Fruit fly (Drosophila melanogaster) whole organism, embryonic: ENCODE data around the gene ninaG.
A peak's percentile ranks its signal among the peaks of the same experiment; 100 is the strongest.

Experiments
- Aef1 ChIP-seq: fragments of 200-800 bp; sonication (Bioruptor generic); IDR thresholded peaks from 3 replicates; pipeline ENCODE4 v1.3.6; 2022; ENCODE audit warnings: missing biosample characterization, missing genetic modification characterization
- Awh ChIP-seq: fragments of 200-800 bp; sonication (Bioruptor generic); IDR thresholded peaks from 2 replicates; pipeline ENCODE4, ENCODE4 v1.3.6; 2022; ENCODE audit warnings: missing biosample characterization, missing genetic modification characterization
- CG10543 ChIP-seq: fragments of 200-800 bp; sonication (Bioruptor generic); optimal IDR thresholded peaks from 3 replicates; lab custom pipeline; 2017; ENCODE audit warnings: missing biosample characterization, mild to moderate bottlenecking, missing genetic modification characterization, moderate library complexity
- CG12219 ChIP-seq: fragments of 200-800 bp; sonication (Bioruptor generic); optimal IDR thresholded peaks from 3 replicates; lab custom pipeline; 2018; ENCODE audit warnings: missing biosample characterization, mild to moderate bottlenecking, missing genetic modification characterization
- CG12299 ChIP-seq: fragments of 200-800 bp; sonication (Bioruptor generic); optimal IDR thresholded peaks from 2 replicates; lab custom pipeline; 2018; ENCODE audit warnings: missing biosample characterization, mild to moderate bottlenecking, missing genetic modification characterization
- CG1233 ChIP-seq: fragments of 200-800 bp; sonication (Bioruptor generic); optimal IDR thresholded peaks from 4 replicates; lab custom pipeline; 2018; ENCODE audit warnings: missing biosample characterization, mild to moderate bottlenecking, missing genetic modification characterization
- CG14014 ChIP-seq: fragments of 200-800 bp; sonication (Bioruptor generic); IDR thresholded peaks from 2 replicates; pipeline ENCODE4 v1.3.6; 2022; ENCODE audit warnings: missing biosample characterization, missing genetic modification characterization
- CG14860 ChIP-seq: fragments of 200-800 bp; sonication (Bioruptor generic); IDR thresholded peaks from 3 replicates; pipeline ENCODE4 v1.3.6; 2022; ENCODE audit warnings: missing biosample characterization, missing genetic modification characterization; ENCODE audit not compliant: partially characterized antibody
- CG15514 ChIP-seq: fragments of 200-800 bp; sonication (Bioruptor generic); optimal IDR thresholded peaks from 3 replicates; lab custom pipeline; 2017; ENCODE audit warnings: missing biosample characterization, missing genetic modification characterization, mild to moderate bottlenecking, moderate library complexity, missing genetic modification reagents
- CG16779 ChIP-seq: fragments of 200-800 bp; sonication (Bioruptor generic); IDR thresholded peaks from 2 replicates; pipeline ENCODE4 v1.3.6; 2022; ENCODE audit warnings: missing biosample characterization, missing genetic modification characterization
- CG17186 ChIP-seq: fragments of 200-800 bp; sonication (Bioruptor generic); optimal IDR thresholded peaks from 3 replicates; lab custom pipeline; 2017; ENCODE audit warnings: missing biosample characterization, missing genetic modification reagents, missing genetic modification characterization
- CG18262 ChIP-seq: fragments of 200-800 bp; optimal IDR thresholded peaks from 3 replicates; lab custom pipeline; 2019; ENCODE audit warnings: missing biosample characterization, mild to moderate bottlenecking, missing genetic modification characterization, moderate library complexity
- CG1832 ChIP-seq: fragments of 200-800 bp; sonication (Bioruptor generic); optimal IDR thresholded peaks from 2 replicates; lab custom pipeline; 2017; ENCODE audit warnings: missing biosample characterization, mild to moderate bottlenecking, missing genetic modification characterization, inconsistent platforms
- CG18619 ChIP-seq: fragments of 200-800 bp; sonication (Bioruptor generic); optimal IDR thresholded peaks from 3 replicates; lab custom pipeline; 2017; ENCODE audit warnings: missing biosample characterization, mild to moderate bottlenecking, missing genetic modification characterization
- CG18764 ChIP-seq: fragments of 200-800 bp; sonication (Bioruptor generic); optimal IDR thresholded peaks from 3 replicates; lab custom pipeline; 2016; ENCODE audit warnings: missing biosample characterization, missing genetic modification characterization
- CG31388 ChIP-seq: fragments of 200-800 bp; sonication (Bioruptor generic); optimal IDR thresholded peaks from 2 replicates; lab custom pipeline; 2016; ENCODE audit warnings: missing biosample characterization, missing genetic modification characterization
- CG32772 ChIP-seq: fragments of 200-800 bp; sonication (Bioruptor generic); IDR thresholded peaks from 2 replicates; pipeline ENCODE4 v1.3.6; 2022; ENCODE audit warnings: missing biosample characterization, missing genetic modification characterization
- CG3995 ChIP-seq: fragments of 200-800 bp; sonication (Bioruptor generic); optimal IDR thresholded peaks from 3 replicates; lab custom pipeline; 2016; ENCODE audit warnings: missing biosample characterization, missing genetic modification characterization
- CG4617 ChIP-seq: fragments of 200-800 bp; sonication (Bioruptor generic); optimal IDR thresholded peaks from 3 replicates; lab custom pipeline; 2016; ENCODE audit warnings: missing biosample characterization, missing genetic modification characterization, borderline replicate concordance
- CG5180 ChIP-seq: fragments of 200-800 bp; sonication (Bioruptor generic); optimal IDR thresholded peaks from 3 replicates; lab custom pipeline; 2017; ENCODE audit warnings: missing biosample characterization, missing genetic modification characterization, mild to moderate bottlenecking, moderate library complexity, missing genetic modification reagents
- CG6175 ChIP-seq: fragments of 200-800 bp; sonication (Bioruptor generic); IDR thresholded peaks from 3 replicates; pipeline ENCODE4 v1.3.6; 2022; ENCODE audit warnings: missing biosample characterization, missing genetic modification characterization
- CG6791 ChIP-seq: fragments of 200-800 bp; sonication (Bioruptor generic); IDR thresholded peaks from 3 replicates; pipeline ENCODE4 v1.3.6; 2022; ENCODE audit warnings: missing biosample characterization, missing genetic modification characterization; ENCODE audit not compliant: partially characterized antibody
- CG8388 ChIP-seq: fragments of 200-800 bp; sonication (Bioruptor generic); optimal IDR thresholded peaks from 2 replicates; lab custom pipeline; 2019; ENCODE audit warnings: missing biosample characterization, mild to moderate bottlenecking, missing genetic modification characterization, moderate library complexity
- Dip3 ChIP-seq: fragments of 200-800 bp; sonication (Bioruptor generic); optimal IDR thresholded peaks from 3 replicates; lab custom pipeline; 2016; ENCODE audit warnings: missing biosample characterization, missing genetic modification characterization
- Hr39 ChIP-seq: fragments of >200 bp; optimal IDR thresholded peaks from 2 replicates; lab custom pipeline; 2017
- Hsf ChIP-seq: fragments of 200-800 bp; sonication (Bioruptor generic); optimal IDR thresholded peaks from 3 replicates; lab custom pipeline; 2016; ENCODE audit warnings: missing biosample characterization, missing genetic modification characterization
- Meics ChIP-seq: fragments of 200-800 bp; sonication (Bioruptor generic); optimal IDR thresholded peaks from 2 replicates; lab custom pipeline; 2017; ENCODE audit warnings: missing biosample characterization, mild to moderate bottlenecking, missing genetic modification characterization
- Mes4 ChIP-seq: fragments of 200-800 bp; sonication (Bioruptor generic); optimal IDR thresholded peaks from 2 replicates; lab custom pipeline; 2016; ENCODE audit warnings: missing biosample characterization, missing genetic modification characterization
- Nf-YA ChIP-seq: fragments of 200-800 bp; sonication (Bioruptor generic); IDR thresholded peaks from 2 replicates; pipeline ENCODE4 v1.3.6; 2022; ENCODE audit warnings: missing biosample characterization, missing genetic modification characterization
- NfI ChIP-seq: fragments of 200-800 bp; sonication (Bioruptor generic); optimal IDR thresholded peaks from 3 replicates; lab custom pipeline; 2018; ENCODE audit warnings: missing biosample characterization, mild to moderate bottlenecking, missing genetic modification characterization, moderate library complexity
- Rx ChIP-seq: fragments of 200-800 bp; sonication (Bioruptor generic); IDR thresholded peaks from 2 replicates; pipeline ENCODE4 v1.3.6; 2022; ENCODE audit warnings: missing biosample characterization, missing genetic modification characterization
- Scr ChIP-seq: fragments of 200-800 bp; sonication (Bioruptor generic); IDR thresholded peaks from 2 replicates; pipeline ENCODE4 v1.3.6; 2022; ENCODE audit warnings: missing biosample characterization, missing genetic modification characterization; ENCODE audit not compliant: partially characterized antibody
- Sry-β ChIP-seq: fragments of 200-800 bp; sonication (Bioruptor generic); optimal IDR thresholded peaks from 2 replicates; lab custom pipeline; 2018; ENCODE audit warnings: missing biosample characterization, mild to moderate bottlenecking, missing genetic modification characterization, moderate library complexity
- Taf1 ChIP-seq: fragments of 200-800 bp; sonication (Bioruptor generic); IDR thresholded peaks from 2 replicates; pipeline ENCODE4 v1.3.6; 2022; ENCODE audit warnings: missing biosample characterization, missing genetic modification characterization
- Usf ChIP-seq: fragments of 200-800 bp; sonication (Bioruptor generic); optimal IDR thresholded peaks from 2 replicates; lab custom pipeline; 2017; ENCODE audit warnings: missing genotype, missing biosample characterization, missing genetic modification characterization
- Vsx1 ChIP-seq: fragments of 200-800 bp; sonication (Bioruptor generic); optimal IDR thresholded peaks from 2 replicates; lab custom pipeline; 2017; ENCODE audit warnings: missing biosample characterization, mild to moderate bottlenecking, missing genetic modification characterization, missing genetic modification reagents
- ab ChIP-seq: fragments of 200-800 bp; sonication (Bioruptor generic); optimal IDR thresholded peaks from 2 replicates; lab custom pipeline; 2016; ENCODE audit warnings: missing biosample characterization, missing genetic modification characterization
- croc ChIP-seq: fragments of 200-800 bp; sonication (Bioruptor generic); conservative IDR thresholded peaks from 3 replicates; pipeline ENCODE4 v1.3.6; 2022; ENCODE audit warnings: missing biosample characterization, missing genetic modification characterization
- emc ChIP-seq: fragments of 200-800 bp; sonication (Bioruptor generic); optimal IDR thresholded peaks from 2 replicates; lab custom pipeline; 2016; ENCODE audit warnings: missing biosample characterization, missing genetic modification characterization
- exex ChIP-seq: fragments of 200-800 bp; sonication (Bioruptor generic); optimal IDR thresholded peaks from 4 replicates; lab custom pipeline; 2018; ENCODE audit warnings: missing biosample characterization, mild to moderate bottlenecking, missing genetic modification characterization, moderate library complexity
- kni ChIP-seq: fragments of 200-800 bp; sonication (Bioruptor generic); optimal IDR thresholded peaks from 3 replicates; lab custom pipeline; 2017; ENCODE audit warnings: mild to moderate bottlenecking, missing biosample characterization, missing genetic modification reagents, missing genetic modification characterization
- maf-S ChIP-seq: fragments of 200-800 bp; sonication (Bioruptor generic); optimal IDR thresholded peaks from 2 replicates; lab custom pipeline; 2016; ENCODE audit warnings: missing biosample characterization, missing genetic modification characterization
- nerfin-2 ChIP-seq: fragments of 200-800 bp; sonication (Bioruptor generic); IDR thresholded peaks from 2 replicates; pipeline ENCODE4 v1.3.6; 2022; ENCODE audit warnings: missing biosample characterization, missing genetic modification characterization; ENCODE audit not compliant: partially characterized antibody
- nom ChIP-seq: fragments of 200-800 bp; sonication (Bioruptor generic); optimal IDR thresholded peaks from 2 replicates; lab custom pipeline; 2017; ENCODE audit warnings: missing biosample characterization, missing genetic modification characterization, mild to moderate bottlenecking, moderate library complexity, missing genetic modification reagents
- otp ChIP-seq: fragments of 200-800 bp; sonication (Bioruptor generic); IDR thresholded peaks from 3 replicates; pipeline ENCODE4, ENCODE4 v1.3.6; 2022; ENCODE audit warnings: missing biosample characterization, missing genetic modification characterization
- pan ChIP-seq, 4 experiments: fragments of >200 bp in 3 of 4; fragments of 200-800 bp in 1 of 4; sonication (Bioruptor generic) in 1 of 4; optimal IDR thresholded peaks in 3 of 4; IDR thresholded peaks in 1 of 4; 2 replicates each; pipeline versions ENCODE4 v1.3.6 to Lab custom; 2017 to 2022; ENCODE audit warnings: missing biosample characterization in 2 of 4, missing genetic modification characterization in 2 of 4, mixed read lengths in 1 of 4
- sima ChIP-seq: fragments of 200-800 bp; sonication (Bioruptor generic); optimal IDR thresholded peaks from 2 replicates; lab custom pipeline; 2016; ENCODE audit warnings: missing biosample characterization, missing genetic modification characterization
- tup ChIP-seq: fragments of 200-800 bp; sonication (Bioruptor generic); optimal IDR thresholded peaks from 2 replicates; lab custom pipeline; 2016; ENCODE audit warnings: missing biosample characterization, mild to moderate bottlenecking, missing genetic modification characterization, moderate library complexity
- tx ChIP-seq: fragments of 200-800 bp; sonication (Bioruptor generic); optimal IDR thresholded peaks from 2 replicates; lab custom pipeline; 2016; ENCODE audit warnings: missing biosample characterization, missing genetic modification characterization

Gene ninaG

DNA sequence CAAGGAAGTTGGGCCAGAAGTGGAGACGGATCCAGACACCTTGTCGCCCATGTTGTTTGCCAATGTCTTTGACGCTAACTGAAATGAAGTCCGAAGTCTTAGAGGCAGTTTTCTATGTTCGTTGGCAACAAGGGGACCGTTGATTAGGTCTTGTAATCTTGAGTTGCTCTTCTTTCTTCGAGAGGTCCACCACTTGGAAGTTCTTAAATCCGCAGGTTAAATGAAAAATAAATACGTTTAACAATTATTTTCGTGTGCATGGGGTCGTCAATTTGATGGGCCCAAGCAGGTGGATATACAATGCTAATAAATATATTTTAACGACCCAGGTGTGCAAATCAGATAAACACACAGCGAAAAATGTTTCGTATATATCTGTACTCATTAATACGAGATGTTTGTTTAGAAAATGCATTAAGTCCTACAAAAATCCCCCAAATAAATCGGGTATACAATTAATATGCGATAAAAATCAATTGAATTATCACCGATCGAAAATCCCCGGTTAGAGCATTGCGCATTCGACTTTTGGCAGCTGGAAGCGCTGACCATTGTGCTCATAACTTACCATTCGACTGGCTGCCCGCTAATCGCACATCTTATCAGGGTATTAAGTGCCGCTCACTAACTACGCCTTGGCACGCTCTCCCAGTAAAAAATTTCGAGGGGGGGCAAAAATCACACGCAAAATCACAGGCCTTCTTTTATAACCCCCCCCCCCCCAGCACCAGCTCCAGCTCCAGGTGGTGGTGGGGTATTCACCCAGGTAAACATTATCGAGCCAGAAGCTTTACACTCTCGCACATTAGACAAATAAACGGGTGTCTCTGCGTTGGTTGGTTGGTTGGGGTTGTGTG is 39.2 kb upstream of the ninaG start, which contains the start of gene PGRP-LB (continued):
- TF ChIP-seq emc (GFP tag; lab: Kevin White, UChicago) (no peak), nerfin-2 (GFP tag; lab: Robert Waterston, UW) (no peak), CG31388 (GFP tag; lab: Kevin White, UChicago) (no peak), CG14860 (GFP tag; lab: Robert Waterston, UW) (no peak), Aef1 (GFP tag; lab: Robert Waterston, UW) (no peak; the same call in 2 of the 3 replicates), Nf-YA (GFP tag; lab: Robert Waterston, UW) (no peak), CG15514 (GFP tag; lab: Kevin White, UChicago) (no peak), ab (GFP tag; lab: Kevin White, UChicago) (no peak), CG10543 (peak; percentile 14), CG4617 (GFP tag; lab: Kevin White, UChicago) (no peak), pan (optimal IDR thresholded peaks at IDR 0.05; lab: Kevin White, UChicago) (no peak), pan (GFP tag; optimal IDR thresholded peaks at IDR 0.05 in 1 of 2, IDR thresholded peaks at IDR 0.05 in 1 of 2) (peak in 1 of 2 experiments; percentile 40), CG3995 (peak; percentile 43), Usf (GFP tag; lab: Kevin White, UChicago) (no peak), CG12299 (tag; lab: Kevin White, UChicago) (no peak), CG8388 (GFP tag; lab: Kevin White, UChicago) (no peak), Dip3 (GFP tag; lab: Kevin White, UChicago) (peak; percentile 25), Sry-β (GFP tag; lab: Kevin White, UChicago) (no peak), Hr39 (lab: Kevin White, UChicago) (no peak), CG1233 (GFP tag; lab: Kevin White, UChicago) (no peak), Awh (no peak), tup (GFP tag; lab: Kevin White, UChicago) (no peak), maf-S (GFP tag; lab: Kevin White, UChicago) (no peak), Vsx1 (GFP tag; lab: Kevin White, UChicago) (no peak), Mes4 (no peak), CG6175 (GFP tag; lab: Robert Waterston, UW) (no peak), CG18764 (GFP tag; lab: Kevin White, UChicago) (no peak), CG16779 (GFP tag; lab: Robert Waterston, UW) (no peak), NfI (peak; percentile 7), Meics (GFP tag; lab: Kevin White, UChicago) (peak; percentile 56), kni (GFP tag; lab: Kevin White, UChicago) (no peak), Taf1 (GFP tag; lab: Robert Waterston, UW) (no peak), exex (tag; lab: Kevin White, UChicago) (no peak), CG12219 (no peak), Rx (no peak), croc (GFP tag; lab: Robert Waterston, UW) (no peak), tx (GFP tag; lab: Kevin White, UChicago) (no peak), CG32772 (no peak), CG14014 (no peak), CG5180 (no peak), CG18619 (GFP tag; lab: Kevin White, UChicago) (no peak), sima (GFP tag; lab: Kevin White, UChicago) (no peak), Scr (GFP tag; lab: Robert Waterston, UW) (no peak), CG6791 (GFP tag; lab: Robert Waterston, UW) (no peak), CG18262 (no peak), Hsf (GFP tag; lab: Kevin White, UChicago) (no peak), CG1832 (GFP tag; lab: Kevin White, UChicago) (no peak), nom (GFP tag; lab: Kevin White, UChicago) (no peak), otp (no peak), CG17186 (GFP tag; lab: Kevin White, UChicago) (no peak)
